Worm (Caenorhabditis elegans) whole organism, mixed stage, embryonic: Measurements from ENCODE around the gene R151.8.

Experiments
- bed-3 ChIP-seq: fragments of 200-800 bp; sonication (Bioruptor generic); optimal IDR thresholded peaks from 3 replicates; lab custom pipeline; 2018; ENCODE audit warnings: mild to moderate bottlenecking, missing genetic modification characterization, moderate library complexity, missing compliant biosample characterization
- blmp-1 ChIP-seq: fragments of 150-350 bp; optimal IDR thresholded peaks from 2 replicates; lab custom pipeline; 2014; ENCODE audit warnings: missing biosample characterization, missing genetic modification characterization
- ceh-39 ChIP-seq: fragments of 150-350 bp; optimal IDR thresholded peaks from 2 replicates; lab custom pipeline; 2014; ENCODE audit warnings: missing biosample characterization, missing genetic modification characterization
- ceh-43 ChIP-seq: fragments of 200-800 bp; sonication (Bioruptor generic); optimal IDR thresholded peaks from 2 replicates; lab custom pipeline; 2018; ENCODE audit warnings: mild to moderate bottlenecking, missing genetic modification characterization, moderate library complexity, missing compliant biosample characterization
- ceh-83 ChIP-seq: fragments of 200-800 bp; sonication (Bioruptor generic); optimal IDR thresholded peaks from 2 replicates; lab custom pipeline; 2018; ENCODE audit warnings: mild to moderate bottlenecking, missing genetic modification characterization, missing compliant biosample characterization
- ces-1 ChIP-seq: fragments of 150-350 bp; optimal IDR thresholded peaks from 2 replicates; lab custom pipeline; 2014; ENCODE audit warnings: missing biosample characterization, missing genetic modification reagents, missing genetic modification characterization
- cnd-1 ChIP-seq: fragments of 200-800 bp; sonication (Bioruptor generic); optimal IDR thresholded peaks from 2 replicates; lab custom pipeline; 2018; ENCODE audit warnings: mild to moderate bottlenecking, missing genetic modification characterization, missing compliant biosample characterization
- drap-1 ChIP-seq: fragments of 200-800 bp; sonication (Bioruptor generic); optimal IDR thresholded peaks from 3 replicates; lab custom pipeline; 2018; ENCODE audit warnings: mild to moderate bottlenecking, missing genetic modification characterization, missing compliant biosample characterization
- elt-3 ChIP-seq: fragments of 150-350 bp; optimal IDR thresholded peaks from 2 replicates; lab custom pipeline; 2014; ENCODE audit warnings: missing biosample characterization, missing genetic modification characterization
- flh-1 ChIP-seq: fragments of 200-800 bp; sonication (Bioruptor generic); optimal IDR thresholded peaks from 2 replicates; lab custom pipeline; 2018; ENCODE audit warnings: mild to moderate bottlenecking, missing genetic modification characterization, moderate library complexity, missing compliant biosample characterization
- ham-2 ChIP-seq: fragments of 200-800 bp; sonication (Bioruptor generic); optimal IDR thresholded peaks from 2 replicates; lab custom pipeline; 2018; ENCODE audit warnings: mild to moderate bottlenecking, missing genetic modification characterization, missing compliant biosample characterization
- hlh-1 ChIP-seq: fragments of 150-350 bp; optimal IDR thresholded peaks from 2 replicates; lab custom pipeline; 2014; ENCODE audit warnings: missing biosample characterization, missing genetic modification reagents, missing genetic modification characterization
- lsy-2 ChIP-seq: fragments of 150-350 bp; optimal IDR thresholded peaks from 2 replicates; lab custom pipeline; 2014; ENCODE audit warnings: missing biosample characterization, missing genetic modification characterization
- mab-5 ChIP-seq: fragments of 150-350 bp; optimal IDR thresholded peaks from 2 replicates; lab custom pipeline; 2014; ENCODE audit warnings: missing biosample characterization, missing genetic modification characterization
- mep-1 ChIP-seq: fragments of 150-350 bp; optimal IDR thresholded peaks from 2 replicates; lab custom pipeline; 2017; ENCODE audit warnings: missing biosample characterization, missing genetic modification reagents, missing genetic modification characterization, inconsistent platforms
- mls-2 ChIP-seq: sonication (generic microtip); optimal IDR thresholded peaks from 2 replicates; lab custom pipeline; 2016; ENCODE audit warnings: mild to moderate bottlenecking, missing genetic modification characterization, moderate library complexity, missing compliant biosample characterization
- nhr-12 ChIP-seq: fragments of 150-350 bp; optimal IDR thresholded peaks from 2 replicates; lab custom pipeline; 2014; ENCODE audit warnings: missing biosample characterization, missing genetic modification characterization
- nhr-2 ChIP-seq: fragments of 150-350 bp; optimal IDR thresholded peaks from 2 replicates; lab custom pipeline; 2014; ENCODE audit warnings: missing biosample characterization, missing genetic modification characterization
- nhr-237 ChIP-seq: fragments of 150-350 bp; optimal IDR thresholded peaks from 2 replicates; lab custom pipeline; 2014; ENCODE audit warnings: missing biosample characterization, missing genetic modification characterization
- nhr-28 ChIP-seq: fragments of 150-350 bp; optimal IDR thresholded peaks from 2 replicates; lab custom pipeline; 2014; ENCODE audit warnings: missing biosample characterization, missing genetic modification characterization
- nhr-76 ChIP-seq: sonication (generic microtip); optimal IDR thresholded peaks from 2 replicates; lab custom pipeline; 2017; ENCODE audit warnings: missing biosample characterization, missing genetic modification characterization
- pha-4 ChIP-seq: fragments of 150-350 bp; optimal IDR thresholded peaks from 2 replicates; lab custom pipeline; 2018; ENCODE audit warnings: missing biosample characterization, missing genetic modification reagents, missing genetic modification characterization
- sem-2 ChIP-seq: fragments of 200-800 bp; sonication (Bioruptor generic); optimal IDR thresholded peaks from 2 replicates; lab custom pipeline; 2018; ENCODE audit warnings: mild to moderate bottlenecking, missing genetic modification characterization, missing compliant biosample characterization
- snpc-4 ChIP-seq: fragments of 150-350 bp; optimal IDR thresholded peaks from 2 replicates; lab custom pipeline; 2014; ENCODE audit warnings: missing biosample characterization, missing genetic modification characterization
- sptf-1 ChIP-seq: sonication (generic microtip); optimal IDR thresholded peaks from 2 replicates; lab custom pipeline; 2017; ENCODE audit warnings: mild to moderate bottlenecking, missing genetic modification characterization, moderate library complexity, missing compliant biosample characterization
- tbx-8 ChIP-seq: fragments of 200-800 bp; sonication (Bioruptor generic); optimal IDR thresholded peaks from 2 replicates; lab custom pipeline; 2018; ENCODE audit warnings: mild to moderate bottlenecking, missing genetic modification characterization, moderate library complexity, missing compliant biosample characterization
- unc-120 ChIP-seq: sonication (generic microtip); optimal IDR thresholded peaks from 2 replicates; lab custom pipeline; 2017; ENCODE audit warnings: missing genetic modification characterization, missing compliant biosample characterization; ENCODE audit not compliant: poor library complexity, severe bottlenecking
- unc-39 ChIP-seq: fragments of 150-350 bp; optimal IDR thresholded peaks from 2 replicates; lab custom pipeline; 2014; ENCODE audit warnings: missing biosample characterization, missing genetic modification characterization
- zip-8 ChIP-seq: fragments of 150-350 bp; optimal IDR thresholded peaks from 2 replicates; lab custom pipeline; 2014; ENCODE audit warnings: missing biosample characterization, missing genetic modification characterization
- ztf-11 ChIP-seq: fragments of 150-350 bp; optimal IDR thresholded peaks from 2 replicates; lab custom pipeline; 2014; ENCODE audit warnings: missing biosample characterization, missing genetic modification characterization

Gene R151.8

ce11 chrIII:7188300-7189052 lies 41.1 kb downstream of the R151.8 start, which contains the start of the genes F37C12.21 and F37C12.10:
F37C12.21 (plus strand) TSS chrIII:7188357.
F37C12.10 (minus strand) TSS chrIII:7188384.
- TF ChIP-seq nhr-76 (tag; lab: Kevin White, UChicago) (no peak), cnd-1 (tag; lab: Kevin White, UChicago) (no peak), unc-39 (tag; lab: Kevin White, UChicago) (no peak), ceh-43 (GFP tag; lab: Kevin White, UChicago) (no peak), bed-3 (GFP tag; lab: Kevin White, UChicago) (no peak), pha-4 (tag; lab: Kevin White, UChicago) (no peak), nhr-28 (no peak), drap-1 (GFP tag; lab: Kevin White, UChicago) (no peak), sptf-1 (tag; lab: Kevin White, UChicago) (no peak), lsy-2 (no peak), nhr-12 (tag; lab: Kevin White, UChicago) (no peak), snpc-4 (tag; lab: Kevin White, UChicago) (no peak)

ce11 chrIII:7185473-7185872 lies 44.1 kb downstream of the R151.8 start, which contains the start of gene F37C12.14:
F37C12.14 (minus strand) TSS chrIII:7185573.
- TF ChIP-seq mab-5 (tag; lab: Kevin White, UChicago) (no peak), elt-3 (tag; lab: Kevin White, UChicago) (no peak), mep-1 (no peak), sptf-1 (tag; lab: Kevin White, UChicago) (no peak), nhr-28 (no peak), zip-8 (tag; lab: Kevin White, UChicago) (no peak), unc-39 (tag; lab: Kevin White, UChicago) (no peak), drap-1 (GFP tag; lab: Kevin White, UChicago) (no peak), cnd-1 (tag; lab: Kevin White, UChicago) (no peak), blmp-1 (tag; lab: Kevin White, UChicago) (no peak), unc-120 (tag; lab: Kevin White, UChicago) (no peak), hlh-1 (tag; lab: Kevin White, UChicago) (no peak), nhr-237 (tag; lab: Kevin White, UChicago) (no peak)

ce11 chrIII:7184022-7184421 lies 45.6 kb downstream of the R151.8 start, which contains the start of gene yju-2:
yju-2 (plus strand) TSS chrIII:7184336.
- TF ChIP-seq nhr-12 (tag; lab: Kevin White, UChicago) (no peak), mls-2 (tag; lab: Kevin White, UChicago) (no peak), sptf-1 (tag; lab: Kevin White, UChicago) (peak; percentile 4), blmp-1 (tag; lab: Kevin White, UChicago) (no peak), unc-39 (tag; lab: Kevin White, UChicago) (no peak), lsy-2 (peak; percentile 70), flh-1 (GFP tag; lab: Kevin White, UChicago) (no peak), elt-3 (tag; lab: Kevin White, UChicago) (no peak), nhr-28 (no peak), nhr-2 (tag; lab: Kevin White, UChicago) (no peak), tbx-8 (GFP tag; lab: Kevin White, UChicago) (no peak), nhr-76 (tag; lab: Kevin White, UChicago) (no peak), cnd-1 (tag; lab: Kevin White, UChicago) (no peak), snpc-4 (tag; lab: Kevin White, UChicago) (no peak), mep-1 (no peak), zip-8 (tag; lab: Kevin White, UChicago) (no peak), ceh-39 (tag; lab: Kevin White, UChicago) (peak; percentile 24), mab-5 (tag; lab: Kevin White, UChicago) (no peak), pha-4 (tag; lab: Kevin White, UChicago) (peak; percentile 82), nhr-237 (tag; lab: Kevin White, UChicago) (peak; percentile 47), sem-2 (GFP tag; lab: Kevin White, UChicago) (no peak), hlh-1 (tag; lab: Kevin White, UChicago) (no peak), ham-2 (GFP tag; lab: Kevin White, UChicago) (no peak), ces-1 (peak; percentile 69), ztf-11 (tag; lab: Kevin White, UChicago) (no peak), ceh-83 (GFP tag; lab: Kevin White, UChicago) (no peak)

- TF ChIP-seq mep-1 (peak; percentile 67), hlh-1 (tag; lab: Kevin White, UChicago) (peak; percentile 8), ceh-43 (GFP tag; lab: Kevin White, UChicago) (no peak), sptf-1 (tag; lab: Kevin White, UChicago) (peak; percentile 41), sem-2 (GFP tag; lab: Kevin White, UChicago) (no peak), lsy-2 (peak; percentile 7), mls-2 (tag; lab: Kevin White, UChicago) (peak; percentile 12)
These were observed 47.8 kb downstream of the R151.8 start, which contains the start of gene epg-4 for ce11 chrIII:7181822-7182221. epg-4 (plus strand) TSS chrIII:7182167.
